Worm (Caenorhabditis elegans) whole organism, L4 larva: ENCODE measurements around the gene ttx-3.

Experiments used
- D1046.2 ChIP-seq: fragments of 200-800 bp; sonication (Bioruptor generic); IDR thresholded peaks from 2 replicates; pipeline ENCODE4 v1.3.6; 2022; ENCODE audit warnings: missing genetic modification characterization, missing compliant biosample characterization
- F10B5.3 ChIP-seq: sonication (generic microtip); optimal IDR thresholded peaks from 2 replicates; lab custom pipeline; 2016; ENCODE audit warnings: mild to moderate bottlenecking, missing genetic modification characterization, missing compliant biosample characterization
- F26F4.8 ChIP-seq: fragments of 200-800 bp; sonication (Bioruptor generic); conservative IDR thresholded peaks from 2 replicates; pipeline ENCODE4 v1.3.6; 2022; ENCODE audit warnings: missing genetic modification characterization, missing compliant biosample characterization
- F37D6.2 ChIP-seq: sonication (generic microtip); optimal IDR thresholded peaks from 2 replicates; lab custom pipeline; 2016; ENCODE audit warnings: mild to moderate bottlenecking, missing genetic modification characterization, missing compliant biosample characterization
- T20F7.1 ChIP-seq: fragments of 200-800 bp; sonication (Bioruptor generic); optimal IDR thresholded peaks from 2 replicates; lab custom pipeline; 2018; ENCODE audit warnings: mild to moderate bottlenecking, missing genetic modification characterization, missing compliant biosample characterization
- Y105C5A.15 ChIP-seq: fragments of 200-800 bp; sonication (Bioruptor generic); IDR thresholded peaks from 2 replicates; pipeline ENCODE4 v1.3.6; 2022; ENCODE audit warnings: missing genetic modification characterization, missing compliant biosample characterization
- Y48G9A.11 ChIP-seq: fragments of 200-800 bp; sonication (Bioruptor generic); IDR thresholded peaks from 2 replicates; pipeline ENCODE4 v1.3.6; 2022; ENCODE audit warnings: missing genetic modification reagents, missing genetic modification characterization, missing compliant biosample characterization
- Y5F2A.4 ChIP-seq: fragments of 200-800 bp; sonication (Bioruptor generic); optimal IDR thresholded peaks from 2 replicates; lab custom pipeline; 2018; ENCODE audit warnings: mild to moderate bottlenecking, missing genetic modification characterization, missing compliant biosample characterization
- Y75B8A.6 ChIP-seq: fragments of 200-800 bp; sonication (Bioruptor generic); IDR thresholded peaks from 2 replicates; pipeline ENCODE4 v1.3.6; 2022; ENCODE audit warnings: missing genetic modification reagents, missing genetic modification characterization, missing compliant biosample characterization
- ZK546.5 ChIP-seq, 2 experiments: sonication (generic microtip); optimal IDR thresholded peaks; 2 replicates each; lab custom pipeline; 2017; ENCODE audit warnings: missing biosample characterization in 2 of 2, missing genetic modification characterization in 2 of 2
- aha-1 ChIP-seq: fragments of 150-350 bp; peaks from one replicate; lab custom pipeline; 2014; ENCODE audit warnings: missing biosample characterization, missing genetic modification characterization
- aly-2 ChIP-seq: sonication (generic microtip); optimal IDR thresholded peaks from 2 replicates; lab custom pipeline; 2018; ENCODE audit warnings: missing biosample characterization, missing genetic modification characterization
- ama-1 ChIP-seq: fragments of 150-350 bp; optimal IDR thresholded peaks from 2 replicates; lab custom pipeline; 2014; ENCODE audit warnings: inconsistent platforms, mixed read lengths
- attf-4 ChIP-seq: sonication (generic microtip); optimal IDR thresholded peaks from 3 replicates; lab custom pipeline; 2017; ENCODE audit warnings: missing biosample characterization, missing genetic modification characterization
- ceh-32 ChIP-seq: sonication (generic microtip); optimal IDR thresholded peaks from 2 replicates; lab custom pipeline; 2016; ENCODE audit warnings: mild to moderate bottlenecking, missing genetic modification characterization, missing compliant biosample characterization; ENCODE audit not compliant: poor library complexity
- ceh-44 ChIP-seq: fragments of 200-800 bp; sonication (Bioruptor generic); IDR thresholded peaks from 2 replicates; pipeline ENCODE4 v1.3.6; 2022; ENCODE audit warnings: missing genetic modification reagents, missing genetic modification characterization, missing compliant biosample characterization
- ceh-62 ChIP-seq: sonication (generic microtip); optimal IDR thresholded peaks from 2 replicates; lab custom pipeline; 2017; ENCODE audit warnings: missing biosample characterization, missing genetic modification characterization
- ceh-82 ChIP-seq: sonication (generic microtip); optimal IDR thresholded peaks from 2 replicates; lab custom pipeline; 2017; ENCODE audit warnings: missing biosample characterization, missing genetic modification characterization
- daf-19 ChIP-seq: fragments of 200-800 bp; sonication (Bioruptor generic); conservative IDR thresholded peaks from 2 replicates; pipeline ENCODE4 v1.3.6; 2022; ENCODE audit warnings: missing genetic modification characterization, missing compliant biosample characterization
- daf-8 ChIP-seq: fragments of 200-800 bp; sonication (Bioruptor generic); IDR thresholded peaks from 2 replicates; pipeline ENCODE4 v1.3.6; 2022; ENCODE audit warnings: missing genetic modification characterization, missing compliant biosample characterization
- dmd-9 ChIP-seq: fragments of 200-800 bp; sonication (Bioruptor generic); IDR thresholded peaks from 2 replicates; pipeline ENCODE4 v1.3.6; 2022; ENCODE audit warnings: missing genetic modification reagents, missing genetic modification characterization, missing compliant biosample characterization
- dpl-1 ChIP-seq: fragments of 150-350 bp; optimal IDR thresholded peaks from 2 replicates; lab custom pipeline; 2014; ENCODE audit warnings: missing biosample characterization, missing genetic modification reagents, missing genetic modification characterization
- duxl-1 ChIP-seq: sonication (generic microtip); optimal IDR thresholded peaks from 2 replicates; lab custom pipeline; 2016; ENCODE audit warnings: mild to moderate bottlenecking, missing genetic modification characterization, moderate library complexity, missing compliant biosample characterization; ENCODE audit not compliant: poor library complexity
- dve-1 ChIP-seq: sonication (generic microtip); optimal IDR thresholded peaks from 2 replicates; lab custom pipeline; 2017; ENCODE audit warnings: antibody characterized with exemption, mild to moderate bottlenecking, missing genetic modification characterization, missing compliant biosample characterization; ENCODE audit not compliant: insufficient read depth
- fos-1 ChIP-seq: fragments of 150-350 bp; optimal IDR thresholded peaks from 2 replicates; lab custom pipeline; 2014; ENCODE audit warnings: missing biosample characterization, missing genetic modification characterization
- hmg-1.1 ChIP-seq: fragments of 200-800 bp; sonication (Bioruptor generic); IDR thresholded peaks from 2 replicates; pipeline ENCODE4 v1.3.6; 2022; ENCODE audit warnings: missing genetic modification reagents, missing genetic modification characterization, missing compliant biosample characterization
- lin-38 ChIP-seq: fragments of 200-800 bp; sonication (Bioruptor generic); IDR thresholded peaks from 2 replicates; pipeline ENCODE4 v1.3.6; 2022; ENCODE audit warnings: missing genetic modification reagents, missing genetic modification characterization, missing compliant biosample characterization
- lir-3 ChIP-seq: sonication (generic microtip); optimal IDR thresholded peaks from 2 replicates; lab custom pipeline; 2016; ENCODE audit warnings: mild to moderate bottlenecking, missing genetic modification characterization, missing compliant biosample characterization
- lsy-2 ChIP-seq, 2 experiments: fragments of 150-350 bp in 1 of 2; sonication (generic microtip) in 1 of 2; optimal IDR thresholded peaks; 2 replicates each; lab custom pipeline; 2014 to 2017; ENCODE audit warnings: missing biosample characterization in 2 of 2, missing genetic modification characterization in 2 of 2
- mdl-1 ChIP-seq, 2 experiments: fragments of 150-350 bp in 1 of 2; sonication (generic microtip) in 1 of 2; optimal IDR thresholded peaks; 2 replicates each; lab custom pipeline; 2014 to 2017; ENCODE audit warnings: missing biosample characterization in 2 of 2, missing genetic modification characterization in 2 of 2
- mdt-29 ChIP-seq: fragments of 200-800 bp; sonication (Bioruptor generic); IDR thresholded peaks from 2 replicates; pipeline ENCODE4 v1.3.6; 2022; ENCODE audit warnings: missing genetic modification reagents, missing genetic modification characterization, missing compliant biosample characterization
- mep-1 ChIP-seq: fragments of 150-350 bp; sonication (generic microtip); optimal IDR thresholded peaks from 3 replicates; lab custom pipeline; 2014; ENCODE audit warnings: missing biosample characterization, missing genetic modification characterization
- mxl-2 ChIP-seq: fragments of 200-800 bp; sonication (Bioruptor generic); conservative IDR thresholded peaks from 2 replicates; pipeline ENCODE4 v1.3.6; 2022; ENCODE audit warnings: missing genetic modification reagents, missing genetic modification characterization, missing compliant biosample characterization
- nhr-25 ChIP-seq: sonication (generic microtip); optimal IDR thresholded peaks from 2 replicates; lab custom pipeline; 2017; ENCODE audit warnings: missing genetic modification characterization, mild to moderate bottlenecking, missing compliant biosample characterization, antibody characterized with exemption, moderate library complexity, borderline replicate concordance; ENCODE audit not compliant: insufficient read depth
- nhr-28 ChIP-seq: fragments of 150-350 bp; optimal IDR thresholded peaks from 2 replicates; lab custom pipeline; 2014; ENCODE audit warnings: missing biosample characterization, missing genetic modification characterization
- nhr-42 ChIP-seq: fragments of 200-800 bp; sonication (Bioruptor generic); IDR thresholded peaks from 2 replicates; pipeline ENCODE4 v1.3.6; 2022; ENCODE audit warnings: missing genetic modification characterization, missing compliant biosample characterization
- nhr-76 ChIP-seq: fragments of 150-350 bp; optimal IDR thresholded peaks from 2 replicates; lab custom pipeline; 2014; ENCODE audit warnings: missing biosample characterization, missing genetic modification characterization
- pha-4 ChIP-seq, 2 experiments: fragments of 150-350 bp in 1 of 2; fragments of 200-800 bp in 1 of 2; sonication (Bioruptor generic) in 1 of 2; IDR thresholded peaks in 1 of 2; optimal IDR thresholded peaks in 1 of 2; 2 replicates each; pipeline versions ENCODE4 v1.3.6 to Lab custom; 2014 to 2022; ENCODE audit warnings: missing genetic modification characterization in 2 of 2, missing genetic modification reagents in 2 of 2, missing biosample characterization in 1 of 2, missing compliant biosample characterization in 1 of 2
- php-3 ChIP-seq: fragments of 200-800 bp; sonication (Bioruptor generic); IDR thresholded peaks from 2 replicates; pipeline ENCODE4 v1.3.6; 2022; ENCODE audit warnings: missing genetic modification reagents, missing genetic modification characterization, missing compliant biosample characterization
- pqm-1 ChIP-seq: sonication (generic microtip); optimal IDR thresholded peaks from 2 replicates; lab custom pipeline; 2017; ENCODE audit warnings: missing biosample characterization, missing genetic modification characterization
- snpc-1.2 ChIP-seq: fragments of 200-800 bp; sonication (Bioruptor generic); IDR thresholded peaks from 2 replicates; pipeline ENCODE4 v1.3.6; 2022; ENCODE audit warnings: missing genetic modification reagents, missing genetic modification characterization, missing compliant biosample characterization
- snpc-4 ChIP-seq: fragments of 150-350 bp; optimal IDR thresholded peaks from 2 replicates; lab custom pipeline; 2014; ENCODE audit warnings: missing biosample characterization, missing genetic modification characterization
- spr-3 ChIP-seq: fragments of 200-800 bp; sonication (Bioruptor generic); optimal IDR thresholded peaks from 2 replicates; lab custom pipeline; 2018; ENCODE audit warnings: mild to moderate bottlenecking, missing genetic modification characterization, missing compliant biosample characterization
- tag-97 ChIP-seq: fragments of 200-800 bp; sonication (Bioruptor generic); IDR thresholded peaks from 2 replicates; pipeline ENCODE4 v1.3.6; 2022; ENCODE audit warnings: missing genetic modification characterization, missing compliant biosample characterization
- unc-62 ChIP-seq, 3 experiments: fragments of 150-350 bp in 1 of 3; sonication (generic microtip); optimal IDR thresholded peaks in 2 of 3; peaks in 1 of 3; 1 replicate in 1 of 3; 2 replicates in 2 of 3; lab custom pipeline; 2014 to 2017; ENCODE audit warnings: missing biosample characterization in 3 of 3, missing genetic modification characterization in 3 of 3, missing genetic modification reagents in 3 of 3, missing genotype in 1 of 3
- vab-7 ChIP-seq: fragments of 200-800 bp; sonication (Bioruptor generic); IDR thresholded peaks from 2 replicates; pipeline ENCODE4 v1.3.6; 2022; ENCODE audit warnings: missing genetic modification reagents, missing genetic modification characterization, missing compliant biosample characterization
- zag-1 ChIP-seq: fragments of 150-350 bp; optimal IDR thresholded peaks from 2 replicates; lab custom pipeline; 2014; ENCODE audit warnings: missing biosample characterization, missing genetic modification characterization
- zip-11 ChIP-seq: fragments of 200-800 bp; sonication (Bioruptor generic); IDR thresholded peaks from 2 replicates; pipeline ENCODE4 v1.3.6; 2022; ENCODE audit warnings: missing genetic modification characterization, missing compliant biosample characterization

The ttx-3 gene

DNA sequence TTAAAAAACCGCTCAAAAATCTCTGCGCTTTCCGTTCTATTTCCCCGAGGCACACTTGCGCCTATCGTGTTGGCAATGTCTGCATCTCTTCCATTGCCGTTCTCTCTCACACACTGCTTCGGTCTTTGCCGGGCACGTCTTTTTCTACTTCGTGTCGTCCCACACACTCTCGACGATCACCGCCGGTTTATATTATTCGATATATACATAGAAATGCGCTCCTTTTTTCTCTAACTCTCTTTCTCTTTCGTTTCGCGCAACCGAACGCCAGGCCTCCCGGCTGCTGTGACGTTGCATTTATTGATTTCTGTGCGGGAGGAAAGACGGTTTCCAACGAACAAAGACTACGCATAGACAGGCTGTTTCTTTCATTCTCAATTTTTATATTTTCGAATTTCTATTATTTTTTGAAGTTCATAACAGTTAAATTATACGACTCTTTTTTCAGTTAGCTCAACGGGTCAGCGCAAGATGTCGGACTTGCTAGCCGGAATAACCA lies 28.9 kb upstream of the ttx-3 start, which contains the start of gene rsd-3 (continued):
- TF ChIP-seq nhr-42 (GFP tag; lab: Robert Waterston, UW) (no peak), ceh-82 (tag; lab: Kevin White, UChicago) (no peak), mep-1 (tag; lab: Kevin White, UChicago) (peak; percentile 82), nhr-76 (tag; lab: Kevin White, UChicago) (no peak), mxl-2 (no peak), nhr-28 (tag; lab: Kevin White, UChicago) (peak; percentile 74), lsy-2 (tag; optimal IDR thresholded peaks at IDR 0.05; lab: Kevin White, UChicago) (peak in 1 of 2 experiments; percentile 49), lin-38 (GFP tag; lab: Robert Waterston, UW) (0 out of 2 replicates have a peak, but pooled peaks have one; percentile 24), mdl-1 (tag; optimal IDR thresholded peaks at IDR 0.05; lab: Kevin White, UChicago) (peak in 1 of 2 experiments; percentile 65)

DNA sequence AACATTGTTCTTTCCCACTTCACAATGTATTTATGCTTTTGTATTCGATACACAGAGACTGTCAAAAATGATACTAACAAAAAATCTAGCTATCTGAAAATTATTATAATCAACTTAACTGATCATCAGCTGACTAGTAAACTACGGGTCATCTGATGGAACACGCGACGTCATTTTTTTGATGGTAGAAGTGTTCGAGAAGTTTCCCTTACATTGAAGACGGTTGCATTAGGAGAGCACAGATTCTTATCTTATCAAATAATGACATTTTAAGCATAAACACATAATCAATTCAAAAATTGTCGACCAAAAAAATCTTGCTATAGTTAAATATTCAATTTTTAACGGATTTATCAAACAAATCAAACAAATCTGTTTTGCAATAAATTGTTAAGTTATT lies 23.6 kb upstream of the ttx-3 start:
- TF ChIP-seq vab-7 (GFP tag; lab: Robert Waterston, UW), result no peak
- TF ChIP-seq lsy-2 (tag; optimal IDR thresholded peaks at IDR 0.05; lab: Kevin White, UChicago), result peak in 1 of 2 experiments; percentile 31
- no peak for TF ChIP-seq ceh-62 (tag; lab: Kevin White, UChicago)
- no peak for TF ChIP-seq ceh-82 (tag; lab: Kevin White, UChicago)
- peak; percentile 80 for TF ChIP-seq nhr-28 (tag; lab: Kevin White, UChicago)
- TF ChIP-seq daf-19, result no peak
- TF ChIP-seq snpc-4 (tag; lab: Kevin White, UChicago), result no peak
- TF ChIP-seq pqm-1 (tag; lab: Kevin White, UChicago), result no peak
- TF ChIP-seq Y105C5A.15 (GFP tag; lab: Robert Waterston, UW), result no peak
- TF ChIP-seq php-3 (GFP tag; lab: Robert Waterston, UW), result no peak
- no peak for TF ChIP-seq ZK546.5 (tag; optimal IDR thresholded peaks at IDR 0.05; lab: Kevin White, UChicago)
- no peak for TF ChIP-seq Y5F2A.4 (GFP tag; lab: Kevin White, UChicago)
- peak; percentile 85 for TF ChIP-seq dve-1 (tag; lab: Kevin White, UChicago)
- TF ChIP-seq F37D6.2 (tag; lab: Kevin White, UChicago), result no peak
- TF ChIP-seq D1046.2, result no peak
- no peak for TF ChIP-seq F10B5.3 (tag; lab: Kevin White, UChicago)
- TF ChIP-seq pha-4 (GFP tag; IDR thresholded peaks at IDR 0.05; lab: Robert Waterston, UW), result no peak
- TF ChIP-seq pha-4 (tag; optimal IDR thresholded peaks at IDR 0.05; lab: Kevin White, UChicago), result no peak
- no peak for TF ChIP-seq Y75B8A.6 (GFP tag; lab: Robert Waterston, UW)
- no peak for TF ChIP-seq spr-3 (GFP tag; lab: Kevin White, UChicago)
- TF ChIP-seq zag-1 (tag; lab: Kevin White, UChicago), result no peak
- no peak for TF ChIP-seq aly-2 (tag; lab: Kevin White, UChicago)
- no peak for TF ChIP-seq ceh-44 (GFP tag; lab: Robert Waterston, UW)
- TF ChIP-seq snpc-1.2 (GFP tag; lab: Robert Waterston, UW), result no peak
- TF ChIP-seq aha-1 (tag; lab: Kevin White, UChicago), result no peak
- no peak for TF ChIP-seq duxl-1
- no peak for TF ChIP-seq hmg-1.1 (GFP tag; lab: Robert Waterston, UW)
- TF ChIP-seq dpl-1 (GFP tag; lab: Kevin White, UChicago), result no peak
- TF ChIP-seq T20F7.1 (GFP tag; lab: Kevin White, UChicago), result no peak
- no peak for TF ChIP-seq nhr-25
- no peak for TF ChIP-seq daf-8
- no peak for TF ChIP-seq nhr-76 (tag; lab: Kevin White, UChicago)
- no peak for TF ChIP-seq ama-1
- no peak for TF ChIP-seq ceh-32 (tag; lab: Kevin White, UChicago)
- TF ChIP-seq fos-1 (tag; lab: Kevin White, UChicago), result no peak
- no peak for TF ChIP-seq tag-97 (GFP tag; lab: Robert Waterston, UW)
- no peak for TF ChIP-seq dmd-9 (GFP tag; lab: Robert Waterston, UW)
- no peak for TF ChIP-seq lir-3
- no peak for TF ChIP-seq attf-4
- TF ChIP-seq mdt-29, result peak; percentile 87
- no peak for TF ChIP-seq zip-11 (GFP tag; lab: Robert Waterston, UW)
- TF ChIP-seq unc-62 (GFP tag; optimal IDR thresholded peaks at IDR 0.05 in 1 of 2; lab: Kevin White, UChicago), result no peak
- TF ChIP-seq unc-62 (tag; optimal IDR thresholded peaks at IDR 0.05; lab: Kevin White, UChicago), result no peak
- no peak for TF ChIP-seq Y48G9A.11 (GFP tag; lab: Robert Waterston, UW)
- no peak for TF ChIP-seq F26F4.8
